Fruit fly (Drosophila melanogaster) whole organism, embryonic: ENCODE data around the gene CG4537.
A peak's percentile ranks its signal among the peaks of the same experiment; 100 is the strongest.

Experiments
- Adf1 ChIP-seq: fragments of 200-800 bp; sonication (Bioruptor generic); IDR thresholded peaks from 2 replicates; pipeline ENCODE4 v1.3.6; 2022; ENCODE audit warnings: missing biosample characterization, missing genetic modification characterization
- Atf3 ChIP-seq: fragments of 200-800 bp; sonication (Bioruptor generic); optimal IDR thresholded peaks from 3 replicates; lab custom pipeline; 2016; ENCODE audit warnings: missing biosample characterization, missing genetic modification characterization
- CG10274 ChIP-seq: fragments of 200-800 bp; sonication (Bioruptor generic); optimal IDR thresholded peaks from 3 replicates; lab custom pipeline; 2017; ENCODE audit warnings: missing biosample characterization, mild to moderate bottlenecking, missing genetic modification characterization
- CG11695 ChIP-seq: fragments of 200-800 bp; sonication (Bioruptor generic); IDR thresholded peaks from 3 replicates; pipeline ENCODE4 v1.3.6; 2022; ENCODE audit warnings: missing biosample characterization, missing genetic modification characterization
- CG11723 ChIP-seq: fragments of 200-800 bp; sonication (Bioruptor generic); optimal IDR thresholded peaks from 2 replicates; lab custom pipeline; 2017; ENCODE audit warnings: missing biosample characterization, mild to moderate bottlenecking, missing genetic modification characterization
- CG1233 ChIP-seq: fragments of 200-800 bp; sonication (Bioruptor generic); optimal IDR thresholded peaks from 4 replicates; lab custom pipeline; 2018; ENCODE audit warnings: missing biosample characterization, mild to moderate bottlenecking, missing genetic modification characterization
- CG12659 ChIP-seq: fragments of 200-800 bp; sonication (Bioruptor generic); optimal IDR thresholded peaks from 3 replicates; lab custom pipeline; 2017; ENCODE audit warnings: mild to moderate bottlenecking, missing biosample characterization, missing genetic modification reagents, missing genetic modification characterization
- CG14050 ChIP-seq: fragments of 200-800 bp; sonication (Bioruptor generic); IDR thresholded peaks from 3 replicates; pipeline ENCODE4 v1.3.6; 2022; ENCODE audit warnings: missing biosample characterization, missing genetic modification characterization
- CG14441 ChIP-seq: fragments of 200-800 bp; sonication (Bioruptor generic); IDR thresholded peaks from 2 replicates; pipeline ENCODE4 v1.3.6; 2022; ENCODE audit warnings: missing biosample characterization, missing genetic modification characterization
- CG1529 ChIP-seq: fragments of 200-800 bp; sonication (Bioruptor generic); optimal IDR thresholded peaks from 3 replicates; lab custom pipeline; 2018; ENCODE audit warnings: missing biosample characterization, missing genetic modification characterization
- CG15514 ChIP-seq: fragments of 200-800 bp; sonication (Bioruptor generic); optimal IDR thresholded peaks from 3 replicates; lab custom pipeline; 2017; ENCODE audit warnings: missing biosample characterization, missing genetic modification characterization, mild to moderate bottlenecking, moderate library complexity, missing genetic modification reagents
- CG1603 ChIP-seq: fragments of 200-800 bp; sonication (Bioruptor generic); optimal IDR thresholded peaks from 2 replicates; lab custom pipeline; 2019; ENCODE audit warnings: missing biosample characterization, mild to moderate bottlenecking, missing genetic modification characterization, moderate library complexity
- CG16813 ChIP-seq: fragments of 200-800 bp; sonication (Bioruptor generic); IDR thresholded peaks from 3 replicates; pipeline ENCODE4 v1.3.6; 2022; ENCODE audit warnings: missing biosample characterization, missing genetic modification characterization; ENCODE audit not compliant: partially characterized antibody
- CG17829 ChIP-seq: fragments of 200-800 bp; optimal IDR thresholded peaks from 2 replicates; lab custom pipeline; 2019; ENCODE audit warnings: missing biosample characterization, mild to moderate bottlenecking, missing genetic modification characterization, moderate library complexity
- CG2120 ChIP-seq: fragments of 200-800 bp; sonication (Bioruptor generic); optimal IDR thresholded peaks from 3 replicates; lab custom pipeline; 2016; ENCODE audit warnings: missing biosample characterization, missing genetic modification characterization
- CG2199 ChIP-seq: fragments of 200-800 bp; sonication (Bioruptor generic); IDR thresholded peaks from 3 replicates; pipeline ENCODE4 v1.3.6; 2022; ENCODE audit warnings: missing biosample characterization, missing genetic modification characterization
- CG2678 ChIP-seq: fragments of 200-800 bp; sonication (Bioruptor generic); optimal IDR thresholded peaks from 3 replicates; lab custom pipeline; 2019; ENCODE audit warnings: missing biosample characterization, mild to moderate bottlenecking, missing genetic modification characterization, moderate library complexity
- CG2712 ChIP-seq: fragments of 200-800 bp; optimal IDR thresholded peaks from 3 replicates; lab custom pipeline; 2019; ENCODE audit warnings: missing biosample characterization, mild to moderate bottlenecking, missing genetic modification characterization, moderate library complexity
- CG34376 ChIP-seq: fragments of 200-800 bp; sonication (Bioruptor generic); optimal IDR thresholded peaks from 2 replicates; lab custom pipeline; 2018; ENCODE audit warnings: missing biosample characterization, mild to moderate bottlenecking, missing genetic modification characterization
- CG34422 ChIP-seq: fragments of 200-800 bp; sonication (Bioruptor generic); IDR thresholded peaks from 3 replicates; pipeline ENCODE4 v1.3.6; 2022; ENCODE audit warnings: missing biosample characterization, missing genetic modification characterization
- CG4854 ChIP-seq: fragments of 200-800 bp; sonication (Bioruptor generic); optimal IDR thresholded peaks from 2 replicates; lab custom pipeline; 2016; ENCODE audit warnings: missing biosample characterization, missing genetic modification characterization, inconsistent platforms
- CG5953 ChIP-seq: fragments of 200-800 bp; sonication (Bioruptor generic); IDR thresholded peaks from 2 replicates; pipeline ENCODE4 v1.3.6; 2022; ENCODE audit warnings: missing biosample characterization, missing genetic modification characterization
- CG6813 ChIP-seq: fragments of 200-800 bp; sonication (Bioruptor generic); optimal IDR thresholded peaks from 2 replicates; lab custom pipeline; 2017; ENCODE audit warnings: missing biosample characterization, missing genetic modification characterization, mild to moderate bottlenecking, moderate library complexity, missing genetic modification reagents
- CG7745 ChIP-seq: fragments of 200-800 bp; sonication (Bioruptor generic); optimal IDR thresholded peaks from 2 replicates; lab custom pipeline; 2018; ENCODE audit warnings: missing biosample characterization, mild to moderate bottlenecking, missing genetic modification characterization, moderate library complexity
- CG7786 ChIP-seq: fragments of 200-800 bp; sonication (Bioruptor generic); optimal IDR thresholded peaks from 2 replicates; lab custom pipeline; 2016; ENCODE audit warnings: missing biosample characterization, missing genetic modification characterization
- CG9727 ChIP-seq: fragments of 200-800 bp; sonication (Bioruptor generic); optimal IDR thresholded peaks from 3 replicates; lab custom pipeline; 2017; ENCODE audit warnings: missing biosample characterization, mild to moderate bottlenecking, missing genetic modification characterization
- CrebB ChIP-seq: fragments of 200-800 bp; sonication (Bioruptor generic); optimal IDR thresholded peaks from 3 replicates; lab custom pipeline; 2018; ENCODE audit warnings: missing biosample characterization, mild to moderate bottlenecking, missing genetic modification characterization
- D19B ChIP-seq: fragments of 200-800 bp; sonication (Bioruptor generic); optimal IDR thresholded peaks from 2 replicates; lab custom pipeline; 2017; ENCODE audit warnings: missing biosample characterization, mild to moderate bottlenecking, missing genetic modification characterization
- E2f1 ChIP-seq: fragments of 200-800 bp; sonication (Bioruptor generic); IDR thresholded peaks from 2 replicates; pipeline ENCODE4 v1.3.6; 2022; ENCODE audit warnings: missing biosample characterization, missing genetic modification characterization
- Ets65A ChIP-seq: fragments of 200-800 bp; sonication (Bioruptor generic); peaks from one replicate; lab custom pipeline; 2016; ENCODE audit warnings: missing biosample characterization, missing genetic modification characterization
- H15 ChIP-seq: fragments of 200-800 bp; sonication (Bioruptor generic); IDR thresholded peaks from 3 replicates; pipeline ENCODE4 v1.3.6; 2022; ENCODE audit warnings: missing biosample characterization, missing genetic modification characterization
- Hmr ChIP-seq: fragments of 200-800 bp; sonication (Bioruptor generic); optimal IDR thresholded peaks from 3 replicates; lab custom pipeline; 2017; ENCODE audit warnings: mild to moderate bottlenecking, missing biosample characterization, missing genetic modification reagents, missing genetic modification characterization
- Lim3 ChIP-seq: fragments of 200-800 bp; sonication (Bioruptor generic); IDR thresholded peaks from 2 replicates; pipeline ENCODE4 v1.3.6; 2022; ENCODE audit warnings: missing biosample characterization, missing genetic modification characterization
- Opbp ChIP-seq: fragments of 200-800 bp; sonication (Bioruptor generic); IDR thresholded peaks from 3 replicates; pipeline ENCODE4 v1.3.6; 2022; ENCODE audit warnings: missing biosample characterization, missing genetic modification characterization; ENCODE audit not compliant: partially characterized antibody
- Optix ChIP-seq: fragments of 200-800 bp; sonication (Bioruptor generic); IDR thresholded peaks from 3 replicates; pipeline ENCODE4 v1.3.6; 2022; ENCODE audit warnings: missing biosample characterization, missing genetic modification characterization
- Pdp1 ChIP-seq, 2 experiments: fragments of 200-800 bp; sonication (Bioruptor generic); optimal IDR thresholded peaks; 3 replicates each; lab custom pipeline; 2016; ENCODE audit warnings: missing biosample characterization in 2 of 2, missing genetic modification characterization in 2 of 2, mild to moderate bottlenecking in 1 of 2, moderate library complexity in 1 of 2
- Ptx1 ChIP-seq: fragments of 200-800 bp; sonication (Bioruptor generic); IDR thresholded peaks from 2 replicates; pipeline ENCODE4 v1.3.6; 2022; ENCODE audit warnings: missing biosample characterization, missing genetic modification characterization
- Xrp1 ChIP-seq: fragments of 200-800 bp; sonication (Bioruptor generic); IDR thresholded peaks from 2 replicates; pipeline ENCODE4 v1.3.6; 2022; ENCODE audit warnings: missing biosample characterization, missing genetic modification characterization
- br ChIP-seq: fragments of >200 bp; optimal IDR thresholded peaks from 2 replicates; lab custom pipeline; 2017
- dmrt99B ChIP-seq: fragments of 200-800 bp; sonication (Bioruptor generic); optimal IDR thresholded peaks from 2 replicates; lab custom pipeline; 2018; ENCODE audit warnings: missing biosample characterization, mild to moderate bottlenecking, missing genetic modification characterization, moderate library complexity
- dpn ChIP-seq, 2 experiments: fragments of 200-800 bp; sonication (Bioruptor generic); optimal IDR thresholded peaks; 3 replicates each; lab custom pipeline; 2016; ENCODE audit warnings: missing biosample characterization in 2 of 2, missing genetic modification characterization in 2 of 2
- fru ChIP-seq: fragments of >200 bp; optimal IDR thresholded peaks from 2 replicates; lab custom pipeline; 2017
- hbn ChIP-seq: fragments of 200-800 bp; sonication (Bioruptor generic); IDR thresholded peaks from 2 replicates; pipeline ENCODE4 v1.3.6; 2022; ENCODE audit warnings: missing biosample characterization, missing genetic modification characterization; ENCODE audit not compliant: partially characterized antibody
- jigr1 ChIP-seq: fragments of 200-800 bp; sonication (Bioruptor generic); IDR thresholded peaks from 3 replicates; pipeline ENCODE4 v1.3.6; 2022; ENCODE audit warnings: missing biosample characterization, missing genetic modification characterization
- nom ChIP-seq: fragments of 200-800 bp; sonication (Bioruptor generic); optimal IDR thresholded peaks from 2 replicates; lab custom pipeline; 2017; ENCODE audit warnings: missing biosample characterization, missing genetic modification characterization, mild to moderate bottlenecking, moderate library complexity, missing genetic modification reagents
- run ChIP-seq: fragments of 200-800 bp; sonication (Bioruptor generic); optimal IDR thresholded peaks from 3 replicates; lab custom pipeline; 2018; ENCODE audit warnings: missing biosample characterization, mild to moderate bottlenecking, missing genetic modification characterization
- scrt ChIP-seq: fragments of 200-800 bp; sonication (Bioruptor generic); optimal IDR thresholded peaks from 2 replicates; lab custom pipeline; 2018; ENCODE audit warnings: missing biosample characterization, mild to moderate bottlenecking, missing genetic modification characterization, moderate library complexity
- sens ChIP-seq: fragments of 200-800 bp; sonication (Bioruptor generic); peaks from one replicate; lab custom pipeline; 2016; ENCODE audit warnings: missing biosample characterization, missing genetic modification characterization
- slou ChIP-seq: fragments of 200-800 bp; sonication (Bioruptor generic); optimal IDR thresholded peaks from 3 replicates; lab custom pipeline; 2016; ENCODE audit warnings: missing biosample characterization, missing genetic modification characterization
- sob ChIP-seq: fragments of 200-800 bp; sonication (Bioruptor generic); IDR thresholded peaks from 2 replicates; pipeline ENCODE4 v1.3.6; 2022; ENCODE audit warnings: missing biosample characterization, missing genetic modification characterization
- sqz ChIP-seq: fragments of 200-800 bp; sonication (Bioruptor generic); optimal IDR thresholded peaks from 3 replicates; lab custom pipeline; 2018; ENCODE audit warnings: missing biosample characterization, mild to moderate bottlenecking, missing genetic modification characterization
- wdn ChIP-seq: fragments of 200-800 bp; sonication (Bioruptor generic); IDR thresholded peaks from 2 replicates; pipeline ENCODE4 v1.3.6; 2022; ENCODE audit warnings: missing biosample characterization, missing genetic modification characterization

The CG4537 gene

dm6 chr2L:9921401-9921800 lies 30.7 kb downstream of the CG4537 start, which contains the start of gene CG4592 (continued):
- TF ChIP-seq hbn (GFP tag; lab: Robert Waterston, UW): no peak
- TF ChIP-seq Pdp1 (GFP tag; optimal IDR thresholded peaks at IDR 0.05; lab: Kevin White, UChicago): peak; percentile 60 to 71
- peak; percentile 65; the same call in 1 of the 2 replicates for TF ChIP-seq sob (GFP tag; lab: Robert Waterston, UW)
- TF ChIP-seq Optix (GFP tag; lab: Robert Waterston, UW): 0 out of 3 replicates have a peak, but pooled peaks have one; percentile 34
- TF ChIP-seq br (lab: Kevin White, UChicago): no peak
- TF ChIP-seq nom (GFP tag; lab: Kevin White, UChicago): no peak
- peak; percentile 67 for TF ChIP-seq Hmr (GFP tag; lab: Kevin White, UChicago)
- no peak for TF ChIP-seq CG10274
- no peak for TF ChIP-seq CG2678 (tag; lab: Kevin White, UChicago)
- TF ChIP-seq dpn (GFP tag; optimal IDR thresholded peaks at IDR 0.05; lab: Kevin White, UChicago): peak; percentile 24 to 50
- TF ChIP-seq scrt (GFP tag; lab: Kevin White, UChicago): no peak
- peak; percentile 47 for TF ChIP-seq CrebB (tag; lab: Kevin White, UChicago)
- TF ChIP-seq CG12659: peak; percentile 63
- TF ChIP-seq Ptx1: peak; percentile 43
- no peak for TF ChIP-seq run
- TF ChIP-seq CG6813 (GFP tag; lab: Kevin White, UChicago): peak; percentile 17
- TF ChIP-seq CG1529 (GFP tag; lab: Kevin White, UChicago): no peak
- TF ChIP-seq CG1233 (GFP tag; lab: Kevin White, UChicago): peak; percentile 58
- peak; percentile 64 for TF ChIP-seq CG9727
- TF ChIP-seq sqz (GFP tag; lab: Kevin White, UChicago): no peak
- TF ChIP-seq CG7745 (tag; lab: Kevin White, UChicago): no peak
- no peak for TF ChIP-seq CG5953 (GFP tag; lab: Robert Waterston, UW)
- TF ChIP-seq CG2199 (GFP tag; lab: Robert Waterston, UW): no peak
- 0 out of 2 replicates have a peak, but pooled peaks have one; percentile 22 for TF ChIP-seq wdn (GFP tag; lab: Robert Waterston, UW)
- TF ChIP-seq CG16813 (GFP tag; lab: Robert Waterston, UW): no peak
- peak; percentile 90 for TF ChIP-seq sens
- no peak for TF ChIP-seq Atf3 (GFP tag; lab: Kevin White, UChicago)
- no peak for TF ChIP-seq fru (lab: Kevin White, UChicago)
- peak; percentile 78 for TF ChIP-seq CG2712 (tag; lab: Kevin White, UChicago)
- TF ChIP-seq D19B: no peak
- TF ChIP-seq CG14050: 0 out of 3 replicates have a peak, but pooled peaks have one; percentile 32
- TF ChIP-seq jigr1: no peak
- TF ChIP-seq CG34376 (GFP tag; lab: Kevin White, UChicago): peak; percentile 64
- TF ChIP-seq E2f1: no peak
- TF ChIP-seq CG11723 (GFP tag; lab: Kevin White, UChicago): no peak
- TF ChIP-seq CG2120 (GFP tag; lab: Kevin White, UChicago): peak; percentile 71
- peak; percentile 46 for TF ChIP-seq CG15514 (GFP tag; lab: Kevin White, UChicago)
- no peak for TF ChIP-seq Lim3 (GFP tag; lab: Robert Waterston, UW)
- no peak for TF ChIP-seq slou (GFP tag; lab: Kevin White, UChicago)
- TF ChIP-seq CG1603 (tag; lab: Kevin White, UChicago): peak; percentile 67
- TF ChIP-seq CG17829 (tag; lab: Kevin White, UChicago): peak; percentile 65
- peak; percentile 39; the same call in 1 of the 3 replicates for TF ChIP-seq CG11695
- TF ChIP-seq CG34422 (GFP tag; lab: Robert Waterston, UW): peak; percentile 11; the same call in 1 of the 3 replicates
- TF ChIP-seq CG4854 (GFP tag; lab: Kevin White, UChicago): no peak
- TF ChIP-seq Xrp1: peak; percentile 69
- TF ChIP-seq CG7786 (GFP tag; lab: Kevin White, UChicago): no peak
- peak; percentile 18; the same call in 1 of the 2 replicates for TF ChIP-seq Adf1
- TF ChIP-seq Opbp: no peak
- no peak for TF ChIP-seq H15
- TF ChIP-seq dmrt99B (tag; lab: Kevin White, UChicago): no peak
- peak; percentile 53; the same call in 1 of the 2 replicates for TF ChIP-seq CG14441 (GFP tag; lab: Robert Waterston, UW)
- TF ChIP-seq Ets65A (GFP tag; lab: Kevin White, UChicago): peak; percentile 90
